Fruit fly (Drosophila melanogaster) whole organism, prepupa: ENCODE measurements around the gene CG14662.
A peak's percentile ranks its signal among the peaks of the same experiment; 100 is the strongest.

Experiments
- CG10631 ChIP-seq: fragments of 200-800 bp; sonication (Bioruptor generic); optimal IDR thresholded peaks from 2 replicates; lab custom pipeline; 2016; ENCODE audit warnings: missing biosample characterization, missing genetic modification characterization
- CG10669 ChIP-seq: fragments of 200-800 bp; sonication (Bioruptor generic); optimal IDR thresholded peaks from 3 replicates; lab custom pipeline; 2018; ENCODE audit warnings: missing biosample characterization, mild to moderate bottlenecking, missing genetic modification characterization, moderate library complexity
- CG11294 ChIP-seq: fragments of 200-800 bp; sonication (Bioruptor generic); IDR thresholded peaks from 2 replicates; pipeline ENCODE4 v1.3.6; 2022; ENCODE audit warnings: missing biosample characterization, missing genetic modification characterization
- CG11762 ChIP-seq: fragments of 200-800 bp; sonication (Bioruptor generic); optimal IDR thresholded peaks from 3 replicates; lab custom pipeline; 2016; ENCODE audit warnings: missing biosample characterization, missing genetic modification characterization; ENCODE audit not compliant: insufficient read depth
- CG11902 ChIP-seq: fragments of 200-800 bp; sonication (Bioruptor generic); optimal IDR thresholded peaks from 3 replicates; lab custom pipeline; 2016; ENCODE audit warnings: missing biosample characterization, missing genetic modification characterization
- CG15336 ChIP-seq: fragments of 200-800 bp; sonication (Bioruptor generic); IDR thresholded peaks from 2 replicates; pipeline ENCODE4 v1.3.6; 2022; ENCODE audit warnings: missing biosample characterization, missing genetic modification characterization
- CG1621 ChIP-seq: fragments of 200-800 bp; sonication (Bioruptor generic); optimal IDR thresholded peaks from 3 replicates; lab custom pipeline; 2018; ENCODE audit warnings: missing biosample characterization, mild to moderate bottlenecking, missing genetic modification characterization
- CG16779 ChIP-seq: fragments of 200-800 bp; sonication (Bioruptor generic); optimal IDR thresholded peaks from 3 replicates; lab custom pipeline; 2017; ENCODE audit warnings: missing biosample characterization, mild to moderate bottlenecking, missing genetic modification characterization
- CG3032 ChIP-seq: fragments of 200-800 bp; optimal IDR thresholded peaks from 2 replicates; lab custom pipeline; 2019; ENCODE audit warnings: missing biosample characterization, mild to moderate bottlenecking, missing genetic modification characterization, moderate library complexity
- CG32006 ChIP-seq: fragments of 200-800 bp; sonication (Bioruptor generic); optimal IDR thresholded peaks from 3 replicates; lab custom pipeline; 2017; ENCODE audit warnings: missing biosample characterization, mild to moderate bottlenecking, missing genetic modification characterization
- CG3919 ChIP-seq: fragments of 200-800 bp; sonication (Bioruptor generic); optimal IDR thresholded peaks from 3 replicates; lab custom pipeline; 2016; ENCODE audit warnings: missing biosample characterization, missing genetic modification characterization
- CG6163 ChIP-seq: fragments of 200-800 bp; sonication (Bioruptor generic); IDR thresholded peaks from 3 replicates; pipeline ENCODE4 v1.3.6; 2022; ENCODE audit warnings: missing biosample characterization, missing genetic modification characterization
- CG6276 ChIP-seq: fragments of 200-800 bp; sonication (Bioruptor generic); optimal IDR thresholded peaks from 2 replicates; lab custom pipeline; 2017; ENCODE audit warnings: missing biosample characterization, mild to moderate bottlenecking, missing genetic modification characterization
- CG6792 ChIP-seq: fragments of 200-800 bp; sonication (Bioruptor generic); optimal IDR thresholded peaks from 3 replicates; lab custom pipeline; 2016; ENCODE audit warnings: missing biosample characterization, missing genetic modification characterization
- CG6808 ChIP-seq: fragments of 200-800 bp; sonication (Bioruptor generic); optimal IDR thresholded peaks from 3 replicates; lab custom pipeline; 2017; ENCODE audit warnings: missing biosample characterization, missing genetic modification characterization, mild to moderate bottlenecking, moderate library complexity, missing genetic modification reagents
- CG6854 ChIP-seq: fragments of 200-800 bp; sonication (Bioruptor generic); optimal IDR thresholded peaks from 2 replicates; lab custom pipeline; 2017; ENCODE audit warnings: missing biosample characterization, mild to moderate bottlenecking, missing genetic modification characterization
- CG7368 ChIP-seq: fragments of 200-800 bp; sonication (Bioruptor generic); optimal IDR thresholded peaks from 3 replicates; lab custom pipeline; 2016; ENCODE audit warnings: missing biosample characterization, missing genetic modification characterization
- CG8119 ChIP-seq: fragments of 200-800 bp; sonication (Bioruptor generic); IDR thresholded peaks from 3 replicates; pipeline ENCODE4 v1.3.6; 2022; ENCODE audit warnings: missing biosample characterization, missing genetic modification characterization
- CG8319 ChIP-seq: fragments of 200-800 bp; sonication (Bioruptor generic); optimal IDR thresholded peaks from 3 replicates; lab custom pipeline; 2016; ENCODE audit warnings: missing biosample characterization, missing genetic modification characterization
- CG8632 ChIP-seq: fragments of 200-800 bp; sonication (Bioruptor generic); optimal IDR thresholded peaks from 3 replicates; lab custom pipeline; 2016; ENCODE audit warnings: missing biosample characterization, missing genetic modification characterization
- CG9139 ChIP-seq: fragments of 200-800 bp; sonication (Bioruptor generic); optimal IDR thresholded peaks from 3 replicates; lab custom pipeline; 2017; ENCODE audit warnings: missing biosample characterization, mild to moderate bottlenecking, missing genetic modification characterization
- Eip75B ChIP-seq: fragments of 200-800 bp; sonication (Bioruptor generic); optimal IDR thresholded peaks from 3 replicates; lab custom pipeline; 2016; ENCODE audit warnings: missing biosample characterization, missing genetic modification characterization
- Eip78C ChIP-seq: fragments of 200-800 bp; sonication (Bioruptor generic); peaks from one replicate; lab custom pipeline; 2016; ENCODE audit warnings: missing biosample characterization, missing genetic modification characterization
- Ets21C ChIP-seq: fragments of 200-800 bp; sonication (Bioruptor generic); optimal IDR thresholded peaks from 3 replicates; lab custom pipeline; 2016; ENCODE audit warnings: missing biosample characterization, missing genetic modification characterization
- Ets96B ChIP-seq: fragments of 200-800 bp; optimal IDR thresholded peaks from 2 replicates; lab custom pipeline; 2019; ENCODE audit warnings: missing biosample characterization, mild to moderate bottlenecking, missing genetic modification characterization, moderate library complexity
- Gug ChIP-seq: fragments of 200-800 bp; sonication (Bioruptor generic); IDR thresholded peaks from 2 replicates; pipeline ENCODE4 v1.3.6; 2022; ENCODE audit warnings: missing biosample characterization, missing genetic modification characterization
- Hr38 ChIP-seq: sonication (Bioruptor generic); optimal IDR thresholded peaks from 2 replicates; lab custom pipeline; 2016; ENCODE audit warnings: missing biosample characterization, missing genetic modification characterization
- Hr4 ChIP-seq: fragments of 200-800 bp; sonication (Bioruptor generic); optimal IDR thresholded peaks from 3 replicates; lab custom pipeline; 2016; ENCODE audit warnings: missing biosample characterization, missing genetic modification characterization
- OdsH ChIP-seq: fragments of 200-800 bp; sonication (Bioruptor generic); optimal IDR thresholded peaks from 3 replicates; lab custom pipeline; 2016; ENCODE audit warnings: missing biosample characterization, missing genetic modification characterization
- Smox ChIP-seq: fragments of 200-800 bp; sonication (Bioruptor generic); optimal IDR thresholded peaks from 3 replicates; lab custom pipeline; 2016; ENCODE audit warnings: missing biosample characterization, missing genetic modification characterization
- Sox102F ChIP-seq: fragments of 200-800 bp; sonication (Bioruptor generic); optimal IDR thresholded peaks from 2 replicates; lab custom pipeline; 2016; ENCODE audit warnings: missing biosample characterization, mild to moderate bottlenecking, missing genetic modification characterization
- Sox14 ChIP-seq: fragments of 200-800 bp; sonication (Bioruptor generic); optimal IDR thresholded peaks from 3 replicates; lab custom pipeline; 2016; ENCODE audit warnings: missing biosample characterization, missing genetic modification characterization
- achi ChIP-seq: fragments of 200-800 bp; sonication (Bioruptor generic); optimal IDR thresholded peaks from 3 replicates; lab custom pipeline; 2016; ENCODE audit warnings: missing biosample characterization, missing genetic modification characterization
- acj6 ChIP-seq: fragments of 200-800 bp; sonication (Bioruptor generic); optimal IDR thresholded peaks from 3 replicates; lab custom pipeline; 2016; ENCODE audit warnings: missing biosample characterization, missing genetic modification characterization
- cyc ChIP-seq: fragments of 200-800 bp; sonication (Bioruptor generic); optimal IDR thresholded peaks from 3 replicates; lab custom pipeline; 2016; ENCODE audit warnings: missing biosample characterization, missing genetic modification characterization
- dsx ChIP-seq: fragments of 200-800 bp; optimal IDR thresholded peaks from 3 replicates; lab custom pipeline; 2019; ENCODE audit warnings: missing biosample characterization, mild to moderate bottlenecking, missing genetic modification characterization, moderate library complexity; ENCODE audit not compliant: poor library complexity, severe bottlenecking
- eg ChIP-seq: fragments of 200-800 bp; sonication (Bioruptor generic); IDR thresholded peaks from 3 replicates; pipeline ENCODE4 v1.3.6; 2022; ENCODE audit warnings: missing biosample characterization, missing genetic modification characterization
- esn ChIP-seq: fragments of 200-800 bp; sonication (Bioruptor generic); optimal IDR thresholded peaks from 2 replicates; lab custom pipeline; 2016; ENCODE audit warnings: missing biosample characterization, mild to moderate bottlenecking, missing genetic modification characterization, moderate library complexity
- fd59A ChIP-seq: fragments of 200-800 bp; sonication (Bioruptor generic); optimal IDR thresholded peaks from 2 replicates; lab custom pipeline; 2017; ENCODE audit warnings: missing biosample characterization, mild to moderate bottlenecking, missing genetic modification characterization, missing genetic modification reagents
- fkh ChIP-seq: fragments of 200-800 bp; sonication (Bioruptor generic); optimal IDR thresholded peaks from 3 replicates; lab custom pipeline; 2017; ENCODE audit warnings: missing biosample characterization, mild to moderate bottlenecking, missing genetic modification characterization, moderate library complexity
- lz ChIP-seq: fragments of 200-800 bp; sonication (Bioruptor generic); optimal IDR thresholded peaks from 3 replicates; lab custom pipeline; 2016; ENCODE audit warnings: missing biosample characterization, missing genetic modification characterization
- net ChIP-seq: fragments of 200-800 bp; sonication (Bioruptor generic); optimal IDR thresholded peaks from 3 replicates; lab custom pipeline; 2016; ENCODE audit warnings: missing biosample characterization, missing genetic modification characterization
- pdm3 ChIP-seq: fragments of 200-800 bp; sonication (Bioruptor generic); optimal IDR thresholded peaks from 3 replicates; lab custom pipeline; 2016; ENCODE audit warnings: missing biosample characterization, missing genetic modification characterization
- salr ChIP-seq, 2 experiments: fragments of 200-800 bp; sonication (Bioruptor generic); optimal IDR thresholded peaks; 3 replicates each; lab custom pipeline; 2016 to 2018; ENCODE audit warnings: missing biosample characterization in 2 of 2, missing genetic modification characterization in 2 of 2, mild to moderate bottlenecking in 1 of 2
- svp ChIP-seq: fragments of 200-800 bp; sonication (Bioruptor generic); peaks from one replicate; lab custom pipeline; 2016; ENCODE audit warnings: missing biosample characterization, missing genetic modification characterization

CG14662 gene

dm6 chr3R:5032359-5032758 lies 48.3 kb upstream of the CG14662 start:
- no peak for TF ChIP-seq cyc (GFP tag; lab: Kevin White, UChicago)
- TF ChIP-seq Ets96B (tag; lab: Kevin White, UChicago): no peak
- no peak for TF ChIP-seq CG3919 (GFP tag; lab: Kevin White, UChicago)
- no peak for TF ChIP-seq CG6163 (GFP tag; lab: Robert Waterston, UW)
- TF ChIP-seq CG6854 (GFP tag; lab: Kevin White, UChicago): no peak
- TF ChIP-seq esn: no peak
- TF ChIP-seq OdsH: no peak
- TF ChIP-seq Hr38: no peak
- TF ChIP-seq, all 60 proteins: peak for 0

DNA sequence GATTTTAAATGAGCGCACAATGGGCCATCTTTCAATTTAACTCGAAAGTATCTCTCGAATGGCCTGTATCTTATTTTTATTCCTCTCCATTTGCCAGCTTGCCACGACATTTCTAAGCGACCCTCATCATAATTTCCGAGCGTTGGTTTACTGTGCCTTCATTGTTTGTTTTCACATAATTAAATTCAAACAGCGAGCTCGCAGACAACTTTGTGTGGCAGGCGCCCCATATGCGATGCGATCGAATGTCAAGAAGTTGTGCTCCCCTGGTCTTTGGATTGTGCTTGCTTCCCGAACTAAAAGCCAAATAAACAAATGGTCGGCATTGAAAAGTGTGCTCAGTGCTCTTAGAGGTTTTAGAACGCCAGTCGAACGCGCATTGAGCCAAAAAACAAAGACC lies 47.8 kb upstream of the CG14662 start:
- TF ChIP-seq fkh (GFP tag; lab: Kevin White, UChicago) (peak; percentile 74), CG11762 (no peak)
- TF ChIP-seq, all 60 proteins: peak for 1

dm6 chr3R:5030728-5031373 lies 46.8 kb upstream of the CG14662 start:
- TF ChIP-seq CG6808 (GFP tag; lab: Kevin White, UChicago) (peak; percentile 26), CG3919 (GFP tag; lab: Kevin White, UChicago) (peak; percentile 19), pdm3 (GFP tag; lab: Kevin White, UChicago) (peak; percentile 46), esn (no peak), fkh (GFP tag; lab: Kevin White, UChicago) (no peak), acj6 (GFP tag; lab: Kevin White, UChicago) (peak; percentile 37), CG9139 (no peak), Ets21C (GFP tag; lab: Kevin White, UChicago) (no peak), CG16779 (tag; lab: Kevin White, UChicago) (no peak), Hr4 (GFP tag; lab: Kevin White, UChicago) (peak; percentile 43), Smox (GFP tag; lab: Kevin White, UChicago) (no peak), Sox102F (GFP tag; lab: Kevin White, UChicago) (no peak), Sox14 (peak; percentile 4), dsx (GFP tag; lab: Kevin White, UChicago) (peak; percentile 13), CG15336 (GFP tag; lab: Robert Waterston, UW) (peak; percentile 29; the same call in 1 of the 2 replicates), CG11762 (no peak), CG6163 (GFP tag; lab: Robert Waterston, UW) (0 out of 3 replicates have a peak, but pooled peaks have one; percentile 36), CG32006 (GFP tag; lab: Kevin White, UChicago) (peak; percentile 60), CG6792 (no peak), Gug (0 out of 2 replicates have a peak, but pooled peaks have one; percentile 12), svp (GFP tag; lab: Kevin White, UChicago) (peak; percentile 45), CG6276 (no peak), achi (peak; percentile 7), CG1621 (tag; lab: Kevin White, UChicago) (no peak), CG8119 (GFP tag; lab: Robert Waterston, UW) (peak; percentile 50; the same call in 1 of the 3 replicates), eg (GFP tag; lab: Robert Waterston, UW) (peak; percentile 29; the same call in 1 of the 3 replicates), CG10669 (GFP tag; lab: Kevin White, UChicago) (peak; percentile 39), fd59A (peak; percentile 42), CG8632 (GFP tag; lab: Kevin White, UChicago) (peak; percentile 1), salr (GFP tag; optimal IDR thresholded peaks at IDR 0.05; lab: Kevin White, UChicago) (peak in 1 of 2 experiments; percentile 19), Eip75B (GFP tag; lab: Kevin White, UChicago) (no peak), CG7368 (GFP tag; lab: Kevin White, UChicago) (no peak), CG8319 (GFP tag; lab: Kevin White, UChicago) (peak; percentile 13), CG3032 (peak; percentile 29), CG11902 (GFP tag; lab: Kevin White, UChicago) (no peak), net (peak; percentile 28), OdsH (peak; percentile 50), CG6854 (GFP tag; lab: Kevin White, UChicago) (no peak), CG10631 (peak; percentile 13), CG11294 (GFP tag; lab: Robert Waterston, UW) (no peak), Ets96B (tag; lab: Kevin White, UChicago) (peak; percentile 51), Eip78C (GFP tag; lab: Kevin White, UChicago) (peak; percentile 85), lz (no peak)
